Worm (Caenorhabditis elegans): ENCODE results near the gene rom-1.

The rom-1 gene

ce11 chrIII:4879445-4879844 is 27.6 kb upstream of the rom-1 start, which contains the start of gene C35D10.1:
Gene C35D10.1, plus strand, starts transcription at chrIII:4879745.
- TF ChIP-seq B0336.3 (GFP tag; IDR thresholded peaks at IDR 0.05) (0 out of 2 replicates have a peak, but pooled peaks have one; percentile 26), ekl-4 (GFP tag; IDR thresholded peaks at IDR 0.05) (0 out of 2 replicates have a peak, but pooled peaks have one; percentile 20), madf-6 (GFP tag; IDR thresholded peaks at IDR 0.05) (peak; percentile 42; the same call in 1 of the 2 replicates), Y53G8AR.9 (GFP tag; conservative IDR thresholded peaks at IDR 0.05) (0 out of 2 replicates have a peak, but pooled peaks have one; percentile 37), F49E8.2 (tag; optimal IDR thresholded peaks at IDR 0.05; ENCODE audit: insufficient read depth) (peak; percentile 36), F23B12.7 (tag; optimal IDR thresholded peaks at IDR 0.05; ENCODE audit: insufficient read depth) (no peak), B0261.1 (tag; optimal IDR thresholded peaks at IDR 0.05) (no peak), ztf-6 (GFP tag; IDR thresholded peaks at IDR 0.05) (no peak), snpc-3.4 (tag; optimal IDR thresholded peaks at IDR 0.05) (no peak), ceh-40 (GFP tag; IDR thresholded peaks at IDR 0.05) (no peak), xnd-1 (tag; optimal IDR thresholded peaks at IDR 0.05) (peak; percentile 11)

DNA sequence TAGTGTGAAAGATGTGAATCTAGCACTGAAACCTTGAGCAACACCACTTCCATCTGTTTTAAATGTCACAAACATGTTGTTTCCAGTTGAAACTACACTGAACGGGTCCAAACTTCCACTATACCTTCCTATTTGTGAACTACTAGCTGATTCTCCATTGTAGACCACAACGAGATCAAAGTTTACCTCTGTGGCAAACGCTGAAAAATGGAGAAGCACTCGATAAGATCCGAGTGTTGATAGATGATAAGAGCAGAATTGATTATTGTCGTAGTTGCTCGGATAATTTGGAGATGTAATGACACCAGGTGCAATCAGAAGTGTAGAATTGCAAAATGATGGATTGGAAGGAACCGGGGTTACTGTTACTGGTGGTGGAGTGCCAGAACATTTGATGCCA is 25.0 kb upstream of the rom-1 start:
- TF ChIP-seq attf-3 (GFP tag; conservative IDR thresholded peaks at IDR 0.05) (no peak), D2030.7 (GFP tag; IDR thresholded peaks at IDR 0.05) (no peak), nhr-80 (tag; optimal IDR thresholded peaks at IDR 0.05) (peak; percentile 32)

ce11 chrIII:4883429-4883828 is 23.6 kb upstream of the rom-1 start, which contains the start of gene clec-5:
Gene clec-5, minus strand, starts transcription at chrIII:4883606.
- TF ChIP-seq F10E7.11 (tag; optimal IDR thresholded peaks at IDR 0.05) = no peak
- no peak for TF ChIP-seq athp-1 (tag; optimal IDR thresholded peaks at IDR 0.05)
- no peak for TF ChIP-seq cebp-1 (GFP tag; IDR thresholded peaks at IDR 0.05)
- TF ChIP-seq cebp-1 (tag; optimal IDR thresholded peaks at IDR 0.05) = no peak
- TF ChIP-seq hsf-1 (GFP tag; IDR thresholded peaks at IDR 0.05) = no peak
- TF ChIP-seq lin-40 (tag; optimal IDR thresholded peaks at IDR 0.05) = no peak

DNA sequence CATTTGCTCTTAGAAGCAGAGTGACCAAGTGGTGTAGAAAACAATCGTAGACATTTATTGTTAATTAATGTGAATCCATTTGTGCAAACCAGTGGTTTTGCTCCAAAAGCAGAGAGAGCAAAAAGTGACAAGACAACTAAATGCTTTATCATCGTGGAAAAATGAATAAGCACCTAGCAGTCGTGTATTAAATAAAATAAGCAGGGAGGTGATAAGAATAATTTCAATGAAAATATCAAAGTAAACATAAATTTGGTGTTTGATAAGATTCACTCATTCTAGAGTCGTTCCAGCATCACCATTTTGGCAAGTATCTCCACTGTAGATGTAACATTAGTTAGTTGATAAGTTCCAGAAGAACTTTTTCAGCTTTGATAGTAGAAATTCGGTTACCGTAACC is 19.7 kb upstream of the rom-1 start, which contains the start of gene clec-6:
TSS of gene clec-6 (minus strand) at position 154 of the 400 bp plus-strand sequence.
- TF ChIP-seq egrh-3 (GFP tag; IDR thresholded peaks at IDR 0.05) (no peak), nhr-80 (tag; optimal IDR thresholded peaks at IDR 0.05) (peak; percentile 41)

DNA sequence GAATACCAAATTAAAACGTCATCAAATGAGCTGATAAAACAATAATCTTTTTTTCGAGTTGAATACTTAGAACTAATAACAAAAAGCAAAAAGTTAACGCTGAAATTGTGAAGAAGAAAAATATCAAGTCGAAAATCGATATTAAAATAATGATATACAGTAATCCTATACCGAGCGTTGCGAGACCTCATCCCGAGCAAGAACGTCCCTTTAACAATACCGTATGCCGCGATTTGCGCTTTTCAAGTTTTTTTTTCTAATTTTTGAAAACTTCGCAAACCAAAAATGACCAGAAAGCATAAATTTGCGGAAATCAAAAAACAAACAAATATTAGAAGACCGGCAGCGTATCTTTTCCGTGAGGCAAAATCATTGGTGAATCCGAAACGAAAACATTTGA is 16.0 kb upstream of the rom-1 start, which contains the start of gene F26F4.5:
TSS of gene F26F4.5 (minus strand) at position 256 of the 400 bp plus-strand sequence.
- peak; percentile 90 for TF ChIP-seq madf-6 (GFP tag; IDR thresholded peaks at IDR 0.05)
- TF ChIP-seq ceh-91 (GFP tag; IDR thresholded peaks at IDR 0.05) = peak; percentile 66; the same call in 1 of the 2 replicates
- peak; percentile 90 for TF ChIP-seq F33H1.4 (GFP tag; IDR thresholded peaks at IDR 0.05)
- 0 out of 2 replicates have a peak, but pooled peaks have one; percentile 14 for TF ChIP-seq hmg-1.2 (GFP tag; IDR thresholded peaks at IDR 0.05)
- peak; percentile 12 for TF ChIP-seq lin-54 (GFP tag; optimal IDR thresholded peaks at IDR 0.05)
- TF ChIP-seq Y79H2A.3 (GFP tag; conservative IDR thresholded peaks at IDR 0.05) = no peak
- TF ChIP-seq akir-1 (GFP tag; optimal IDR thresholded peaks at IDR 0.05) = no peak
- TF ChIP-seq ztf-18 (tag; optimal IDR thresholded peaks at IDR 0.05) = peak; percentile 21
- no peak for TF ChIP-seq F39B2.1 (GFP tag; IDR thresholded peaks at IDR 0.05)
- TF ChIP-seq mcd-1 (GFP tag; IDR thresholded peaks at IDR 0.05) = peak; percentile 26; the same call in 1 of the 2 replicates
- peak; percentile 84 for TF ChIP-seq xnd-1 (tag; optimal IDR thresholded peaks at IDR 0.05)
- TF ChIP-seq lsl-1 (GFP tag; optimal IDR thresholded peaks at IDR 0.05) = peak; percentile 95
- TF ChIP-seq dox-1 (GFP tag; IDR thresholded peaks at IDR 0.05) = 0 out of 2 replicates have a peak, but pooled peaks have one; percentile 8
- peak; percentile 72 for TF ChIP-seq madf-8 (GFP tag; conservative IDR thresholded peaks at IDR 0.05)

Data from whole organism, young adult.